Fruit fly (Drosophila melanogaster) whole organism, embryonic: ENCODE measurements around the gene Smox.

Source experiments
- CG11560 ChIP-seq: fragments of 200-800 bp; sonication (Bioruptor generic); IDR thresholded peaks from 3 replicates; pipeline ENCODE4 v1.3.6; 2022; ENCODE audit warnings: missing biosample characterization, missing genetic modification characterization
- CG1233 ChIP-seq: fragments of 200-800 bp; sonication (Bioruptor generic); optimal IDR thresholded peaks from 4 replicates; lab custom pipeline; 2018; ENCODE audit warnings: missing biosample characterization, mild to moderate bottlenecking, missing genetic modification characterization
- CG12659 ChIP-seq: fragments of 200-800 bp; sonication (Bioruptor generic); optimal IDR thresholded peaks from 3 replicates; lab custom pipeline; 2017; ENCODE audit warnings: mild to moderate bottlenecking, missing biosample characterization, missing genetic modification reagents, missing genetic modification characterization
- CG13287 ChIP-seq: fragments of 200-800 bp; sonication (Bioruptor generic); IDR thresholded peaks from 2 replicates; pipeline ENCODE4 v1.3.6; 2022; ENCODE audit warnings: missing biosample characterization, missing genetic modification characterization; ENCODE audit not compliant: partially characterized antibody
- CG14667 ChIP-seq: fragments of 200-800 bp; sonication (Bioruptor generic); IDR thresholded peaks from 2 replicates; pipeline ENCODE4 v1.3.6; 2022; ENCODE audit warnings: missing biosample characterization, missing genetic modification characterization
- CG17385 ChIP-seq: fragments of 200-800 bp; sonication (Bioruptor generic); optimal IDR thresholded peaks from 3 replicates; lab custom pipeline; 2018; ENCODE audit warnings: missing biosample characterization, mild to moderate bottlenecking, missing genetic modification characterization
- CG17612 ChIP-seq: fragments of 200-800 bp; sonication (Bioruptor generic); IDR thresholded peaks from 2 replicates; pipeline ENCODE4 v1.3.6; 2022; ENCODE audit warnings: missing biosample characterization, missing genetic modification characterization
- CG17829 ChIP-seq: fragments of 200-800 bp; optimal IDR thresholded peaks from 2 replicates; lab custom pipeline; 2019; ENCODE audit warnings: missing biosample characterization, mild to moderate bottlenecking, missing genetic modification characterization, moderate library complexity
- CG2116 ChIP-seq: fragments of 200-800 bp; sonication (Bioruptor generic); optimal IDR thresholded peaks from 3 replicates; lab custom pipeline; 2018; ENCODE audit warnings: missing biosample characterization, mild to moderate bottlenecking, missing genetic modification characterization
- CG2712 ChIP-seq: fragments of 200-800 bp; optimal IDR thresholded peaks from 3 replicates; lab custom pipeline; 2019; ENCODE audit warnings: missing biosample characterization, mild to moderate bottlenecking, missing genetic modification characterization, moderate library complexity
- CG32767 ChIP-seq: fragments of 200-800 bp; sonication (Bioruptor generic); IDR thresholded peaks from 2 replicates; pipeline ENCODE4 v1.3.6; 2022; ENCODE audit warnings: missing biosample characterization, missing genetic modification characterization
- CG34224 ChIP-seq: fragments of 200-800 bp; sonication (Bioruptor generic); IDR thresholded peaks from 3 replicates; pipeline ENCODE4 v1.3.6; 2022; ENCODE audit warnings: missing biosample characterization, missing genetic modification characterization; ENCODE audit not compliant: partially characterized antibody
- CG34422 ChIP-seq: fragments of 200-800 bp; sonication (Bioruptor generic); IDR thresholded peaks from 3 replicates; pipeline ENCODE4 v1.3.6; 2022; ENCODE audit warnings: missing biosample characterization, missing genetic modification characterization
- CG4617 ChIP-seq: fragments of 200-800 bp; sonication (Bioruptor generic); optimal IDR thresholded peaks from 3 replicates; lab custom pipeline; 2016; ENCODE audit warnings: missing biosample characterization, missing genetic modification characterization, borderline replicate concordance
- CG6175 ChIP-seq: fragments of 200-800 bp; sonication (Bioruptor generic); IDR thresholded peaks from 3 replicates; pipeline ENCODE4 v1.3.6; 2022; ENCODE audit warnings: missing biosample characterization, missing genetic modification characterization
- CG6813 ChIP-seq: fragments of 200-800 bp; sonication (Bioruptor generic); optimal IDR thresholded peaks from 2 replicates; lab custom pipeline; 2017; ENCODE audit warnings: missing biosample characterization, missing genetic modification characterization, mild to moderate bottlenecking, moderate library complexity, missing genetic modification reagents
- CG7963 ChIP-seq: fragments of 200-800 bp; sonication (Bioruptor generic); IDR thresholded peaks from 3 replicates; pipeline ENCODE4 v1.3.6; 2022; ENCODE audit warnings: missing biosample characterization, missing genetic modification characterization; ENCODE audit not compliant: partially characterized antibody
- CG9727 ChIP-seq: fragments of 200-800 bp; sonication (Bioruptor generic); optimal IDR thresholded peaks from 3 replicates; lab custom pipeline; 2017; ENCODE audit warnings: missing biosample characterization, mild to moderate bottlenecking, missing genetic modification characterization
- Dad ChIP-seq: fragments of 200-800 bp; sonication (Bioruptor generic); optimal IDR thresholded peaks from 3 replicates; lab custom pipeline; 2016; ENCODE audit warnings: missing biosample characterization, missing genetic modification characterization
- E2f1 ChIP-seq: fragments of 200-800 bp; sonication (Bioruptor generic); IDR thresholded peaks from 2 replicates; pipeline ENCODE4 v1.3.6; 2022; ENCODE audit warnings: missing biosample characterization, missing genetic modification characterization
- ERR ChIP-seq: fragments of 200-800 bp; sonication (Bioruptor generic); optimal IDR thresholded peaks from 2 replicates; lab custom pipeline; 2016; ENCODE audit warnings: missing biosample characterization, missing genetic modification characterization
- Eip74EF ChIP-seq, 2 experiments: fragments of 200-800 bp in 1 of 2; fragments of >200 bp in 1 of 2; sonication (Bioruptor generic) in 1 of 2; optimal IDR thresholded peaks; 2 replicates each; lab custom pipeline; 2017 to 2019; ENCODE audit warnings: missing biosample characterization in 2 of 2, missing genetic modification characterization in 2 of 2, mild to moderate bottlenecking in 1 of 2, moderate library complexity in 1 of 2
- Elba2 ChIP-seq: fragments of 200-800 bp; sonication (Bioruptor generic); optimal IDR thresholded peaks from 3 replicates; lab custom pipeline; 2016; ENCODE audit warnings: missing biosample characterization, missing genetic modification characterization
- Fer1 ChIP-seq: fragments of 200-800 bp; sonication (Bioruptor generic); optimal IDR thresholded peaks from 2 replicates; lab custom pipeline; 2017; ENCODE audit warnings: missing biosample characterization, mild to moderate bottlenecking, missing genetic modification characterization
- GATAe ChIP-seq: fragments of 200-800 bp; sonication (Bioruptor generic); conservative IDR thresholded peaks from 2 replicates; pipeline ENCODE4 v1.3.6; 2022; ENCODE audit warnings: missing biosample characterization, missing genetic modification characterization
- Lhr ChIP-seq: fragments of 200-800 bp; sonication (Bioruptor generic); optimal IDR thresholded peaks from 3 replicates; lab custom pipeline; 2017; ENCODE audit warnings: mild to moderate bottlenecking, missing biosample characterization, missing genetic modification reagents, missing genetic modification characterization
- Med ChIP-seq: fragments of 200-800 bp; sonication (Bioruptor generic); peaks from one replicate; lab custom pipeline; 2016; ENCODE audit warnings: missing biosample characterization, missing genetic modification characterization, mild to moderate bottlenecking, inconsistent platforms, moderate library complexity
- Oaz ChIP-seq: fragments of 200-800 bp; sonication (Bioruptor generic); IDR thresholded peaks from 2 replicates; pipeline ENCODE4 v1.3.6; 2022; ENCODE audit warnings: missing biosample characterization, missing genetic modification characterization
- Scr ChIP-seq: fragments of 200-800 bp; sonication (Bioruptor generic); IDR thresholded peaks from 2 replicates; pipeline ENCODE4 v1.3.6; 2022; ENCODE audit warnings: missing biosample characterization, missing genetic modification characterization; ENCODE audit not compliant: partially characterized antibody
- TFAM ChIP-seq: fragments of 200-800 bp; sonication (Bioruptor generic); optimal IDR thresholded peaks from 2 replicates; lab custom pipeline; 2017; ENCODE audit warnings: missing biosample characterization, missing genetic modification characterization, inconsistent platforms
- Trl ChIP-seq, 3 experiments: fragments of >200 bp in 2 of 3; fragments of 200-800 bp in 1 of 3; sonication (Bioruptor generic) in 1 of 3; optimal IDR thresholded peaks; 2 replicates in 1 of 3; 3 replicates in 2 of 3; lab custom pipeline; 2016 to 2017; ENCODE audit warnings: missing biosample characterization in 1 of 3, missing genetic modification characterization in 1 of 3
- Xrp1 ChIP-seq: fragments of 200-800 bp; sonication (Bioruptor generic); IDR thresholded peaks from 2 replicates; pipeline ENCODE4 v1.3.6; 2022; ENCODE audit warnings: missing biosample characterization, missing genetic modification characterization
- YL-1 ChIP-seq: fragments of 200-800 bp; sonication (Bioruptor generic); optimal IDR thresholded peaks from 3 replicates; lab custom pipeline; 2017; ENCODE audit warnings: missing biosample characterization, mild to moderate bottlenecking, missing genetic modification characterization
- abd-A ChIP-seq: fragments of 200-800 bp; sonication (Bioruptor generic); optimal IDR thresholded peaks from 3 replicates; lab custom pipeline; 2019; ENCODE audit warnings: missing biosample characterization, mild to moderate bottlenecking, missing genetic modification characterization, moderate library complexity
- ac ChIP-seq: fragments of 200-800 bp; sonication (Bioruptor generic); optimal IDR thresholded peaks from 3 replicates; lab custom pipeline; 2017; ENCODE audit warnings: missing biosample characterization, mild to moderate bottlenecking, missing genetic modification characterization
- ara ChIP-seq: fragments of 200-800 bp; sonication (Bioruptor generic); IDR thresholded peaks from 2 replicates; pipeline ENCODE4 v1.3.6; 2022; ENCODE audit warnings: missing biosample characterization, missing genetic modification characterization
- ash1 ChIP-seq: fragments of 200-800 bp; sonication (Bioruptor generic); optimal IDR thresholded peaks from 2 replicates; lab custom pipeline; 2018; ENCODE audit warnings: missing biosample characterization, mild to moderate bottlenecking, missing genetic modification characterization
- bbx ChIP-seq: fragments of 200-800 bp; sonication (Bioruptor generic); IDR thresholded peaks from 2 replicates; pipeline ENCODE4 v1.3.6; 2022; ENCODE audit warnings: missing biosample characterization, missing genetic modification characterization; ENCODE audit not compliant: partially characterized antibody
- bcd ChIP-seq: fragments of 200-800 bp; sonication (Bioruptor generic); optimal IDR thresholded peaks from 2 replicates; lab custom pipeline; 2017; ENCODE audit warnings: missing biosample characterization, mild to moderate bottlenecking, missing genetic modification characterization
- cg ChIP-seq: fragments of 200-800 bp; sonication (Bioruptor generic); optimal IDR thresholded peaks from 3 replicates; lab custom pipeline; 2019; ENCODE audit warnings: missing biosample characterization, mild to moderate bottlenecking, missing genetic modification characterization, moderate library complexity
- chn ChIP-seq: fragments of 200-800 bp; sonication (Bioruptor generic); optimal IDR thresholded peaks from 2 replicates; lab custom pipeline; 2016; ENCODE audit warnings: missing biosample characterization, missing genetic modification characterization
- dm ChIP-seq: fragments of 200-800 bp; sonication (Bioruptor generic); optimal IDR thresholded peaks from 3 replicates; lab custom pipeline; 2016; ENCODE audit warnings: missing biosample characterization, missing genetic modification characterization
- eve ChIP-seq, 2 experiments: fragments of >200 bp; optimal IDR thresholded peaks; 2 replicates each; lab custom pipeline; 2017; ENCODE audit warnings: missing biosample characterization in 2 of 2, missing genetic modification characterization in 2 of 2
- hb ChIP-seq: fragments of 200-800 bp; sonication (Bioruptor generic); IDR thresholded peaks from 3 replicates; pipeline ENCODE4 v1.3.6; 2022; ENCODE audit warnings: missing biosample characterization, missing genetic modification characterization; ENCODE audit not compliant: partially characterized antibody
- lab ChIP-seq: fragments of 200-800 bp; sonication (Bioruptor generic); optimal IDR thresholded peaks from 3 replicates; lab custom pipeline; 2017; ENCODE audit warnings: missing biosample characterization, missing genetic modification characterization, mild to moderate bottlenecking, moderate library complexity, missing genetic modification reagents
- ro ChIP-seq: fragments of 200-800 bp; sonication (Bioruptor generic); IDR thresholded peaks from 2 replicates; pipeline ENCODE4 v1.3.6; 2022; ENCODE audit warnings: missing biosample characterization, missing genetic modification characterization
- schlank ChIP-seq: fragments of 200-800 bp; sonication (Bioruptor generic); optimal IDR thresholded peaks from 2 replicates; lab custom pipeline; 2018; ENCODE audit warnings: missing biosample characterization, mild to moderate bottlenecking, missing genetic modification characterization
- usp ChIP-seq: fragments of >200 bp; optimal IDR thresholded peaks from 2 replicates; lab custom pipeline; 2017; ENCODE audit warnings: missing biosample characterization, missing genetic modification characterization

Smox gene

DNA sequence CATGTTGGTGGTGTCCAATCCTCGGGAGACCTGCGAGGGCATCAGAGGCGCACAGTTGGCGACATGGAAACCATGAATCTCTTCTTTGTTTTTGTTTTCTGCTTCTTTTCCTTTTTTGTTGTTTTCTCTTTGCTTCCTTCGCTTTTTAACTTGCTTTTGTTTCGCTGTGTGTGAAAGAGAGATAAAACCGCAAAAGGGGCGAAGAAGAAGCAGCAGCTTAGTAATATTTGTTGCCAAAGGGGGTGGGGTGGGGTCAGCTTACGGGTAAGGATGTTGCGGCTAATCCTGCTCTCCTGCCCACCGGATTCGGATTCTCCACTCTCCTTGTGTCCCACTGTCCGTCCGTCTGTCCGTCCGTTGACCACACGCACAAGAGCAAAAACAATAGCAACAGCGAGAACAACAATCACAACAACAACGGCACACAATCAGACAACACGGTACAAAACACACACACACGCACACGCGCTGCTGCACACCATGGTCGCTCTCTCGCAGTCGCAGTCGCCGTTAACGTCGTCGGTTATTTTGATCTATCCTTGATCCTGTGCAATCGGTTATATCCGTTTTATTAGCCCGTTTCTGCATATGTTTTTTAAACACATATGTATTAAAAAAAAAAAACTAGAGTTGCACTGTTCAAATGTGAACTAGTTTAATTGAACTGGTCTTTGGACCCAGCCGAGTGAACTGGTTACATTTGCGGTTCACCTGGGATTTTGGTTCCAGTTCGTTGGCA lies 34.4 kb upstream of the Smox start (continued):
- TF ChIP-seq Eip74EF (GFP tag; optimal IDR thresholded peaks at IDR 0.05; lab: Kevin White, UChicago) = no peak
- TF ChIP-seq Xrp1 = no peak
- TF ChIP-seq Trl (optimal IDR thresholded peaks at IDR 0.05; lab: Kevin White, UChicago) = no peak
- no peak for TF ChIP-seq Trl (GFP tag; optimal IDR thresholded peaks at IDR 0.05; lab: Kevin White, UChicago)
- no peak for TF ChIP-seq hb (GFP tag; lab: Robert Waterston, UW)
- peak; percentile 16 for TF ChIP-seq Elba2 (GFP tag; lab: Kevin White, UChicago)
- TF ChIP-seq ERR (GFP tag; lab: Kevin White, UChicago) = no peak
- TF ChIP-seq CG17829 = no peak
- no peak for TF ChIP-seq CG17612 (GFP tag; lab: Robert Waterston, UW)
- no peak for TF ChIP-seq TFAM (GFP tag; lab: Kevin White, UChicago)
- no peak for TF ChIP-seq abd-A (tag; lab: Kevin White, UChicago)
- TF ChIP-seq E2f1 (GFP tag; lab: Robert Waterston, UW) = no peak
- 0 out of 2 replicates have a peak, but pooled peaks have one; percentile 20 for TF ChIP-seq CG13287 (GFP tag; lab: Robert Waterston, UW)
- no peak for TF ChIP-seq usp (GFP tag; lab: Kevin White, UChicago)
- no peak for TF ChIP-seq CG7963 (GFP tag; lab: Robert Waterston, UW)
- no peak for TF ChIP-seq CG32767 (GFP tag; lab: Robert Waterston, UW)
- peak; percentile 77 for TF ChIP-seq CG2116 (GFP tag; lab: Kevin White, UChicago)
- no peak for TF ChIP-seq ro (GFP tag; lab: Robert Waterston, UW)
- TF ChIP-seq Lhr (GFP tag; lab: Kevin White, UChicago) = no peak
- no peak for TF ChIP-seq chn (GFP tag; lab: Kevin White, UChicago)
- TF ChIP-seq Scr (GFP tag; lab: Robert Waterston, UW) = peak; percentile 43; the same call in 1 of the 2 replicates
- TF ChIP-seq CG17385 (GFP tag; lab: Kevin White, UChicago) = peak; percentile 89
- TF ChIP-seq Dad (GFP tag; lab: Kevin White, UChicago) = no peak
- no peak for TF ChIP-seq GATAe (GFP tag; lab: Robert Waterston, UW)
- TF ChIP-seq bbx (GFP tag; lab: Robert Waterston, UW) = no peak; the same call in 1 of the 2 replicates
- no peak for TF ChIP-seq CG34224 (GFP tag; lab: Robert Waterston, UW)
- TF ChIP-seq cg (GFP tag; lab: Kevin White, UChicago) = peak; percentile 74
- no peak for TF ChIP-seq Med
- peak; percentile 29 for TF ChIP-seq YL-1 (GFP tag; lab: Kevin White, UChicago)
- no peak for TF ChIP-seq ara (GFP tag; lab: Robert Waterston, UW)
- no peak for TF ChIP-seq CG6175 (GFP tag; lab: Robert Waterston, UW)
- TF ChIP-seq Oaz (GFP tag; lab: Robert Waterston, UW) = no peak
- no peak for TF ChIP-seq CG11560 (tag; lab: Robert Waterston, UW)
- TF ChIP-seq CG9727 (GFP tag; lab: Kevin White, UChicago) = no peak
- no peak for TF ChIP-seq CG1233 (GFP tag; lab: Kevin White, UChicago)
- peak; percentile 11 for TF ChIP-seq dm (GFP tag; lab: Kevin White, UChicago)
- TF ChIP-seq lab (GFP tag; lab: Kevin White, UChicago) = no peak
- no peak for TF ChIP-seq schlank
- no peak for TF ChIP-seq CG12659
- TF ChIP-seq CG4617 (GFP tag; lab: Kevin White, UChicago) = peak; percentile 24
- no peak for TF ChIP-seq eve (GFP tag; optimal IDR thresholded peaks at IDR 0.05; lab: Kevin White, UChicago)
- no peak for TF ChIP-seq CG14667
- TF ChIP-seq ash1 (GFP tag; lab: Kevin White, UChicago) = no peak
- TF ChIP-seq CG6813 (GFP tag; lab: Kevin White, UChicago) = no peak
- TF ChIP-seq ac (GFP tag; lab: Kevin White, UChicago) = no peak
- TF ChIP-seq CG34422 (GFP tag; lab: Robert Waterston, UW) = peak; percentile 26; the same call in 1 of the 3 replicates
- no peak for TF ChIP-seq CG2712 (tag; lab: Kevin White, UChicago)
- TF ChIP-seq bcd (GFP tag; lab: Kevin White, UChicago) = no peak
- TF ChIP-seq Fer1 (GFP tag; lab: Kevin White, UChicago) = no peak
